Fruit fly (Drosophila melanogaster) whole organism, embryonic: ENCODE measurements around the gene sol.

ENCODE experiments used
- Asciz ChIP-seq: fragments of 200-800 bp; sonication (Bioruptor generic); optimal IDR thresholded peaks from 2 replicates; lab custom pipeline; 2017; ENCODE audit warnings: missing biosample characterization, mild to moderate bottlenecking, missing genetic modification characterization, missing genetic modification reagents
- BtbVII ChIP-seq: fragments of 200-800 bp; sonication (Bioruptor generic); optimal IDR thresholded peaks from 3 replicates; lab custom pipeline; 2017; ENCODE audit warnings: missing biosample characterization, mild to moderate bottlenecking, missing genetic modification characterization
- CG10209 ChIP-seq: fragments of 200-800 bp; sonication (Bioruptor generic); optimal IDR thresholded peaks from 3 replicates; lab custom pipeline; 2017; ENCODE audit warnings: missing biosample characterization, mild to moderate bottlenecking, missing genetic modification characterization, missing genetic modification reagents
- CG10959 ChIP-seq: fragments of 200-800 bp; sonication (Bioruptor generic); IDR thresholded peaks from 2 replicates; pipeline ENCODE4 v1.3.6; 2022; ENCODE audit warnings: missing biosample characterization, missing genetic modification characterization
- CG11504 ChIP-seq: fragments of 200-800 bp; sonication (Bioruptor generic); optimal IDR thresholded peaks from 3 replicates; lab custom pipeline; 2019; ENCODE audit warnings: missing biosample characterization, mild to moderate bottlenecking, missing genetic modification characterization, moderate library complexity
- CG11696 ChIP-seq: fragments of 200-800 bp; sonication (Bioruptor generic); IDR thresholded peaks from 2 replicates; pipeline ENCODE4 v1.3.6; 2022; ENCODE audit warnings: missing biosample characterization, missing genetic modification characterization
- CG12071 ChIP-seq: fragments of 200-800 bp; sonication (Bioruptor generic); optimal IDR thresholded peaks from 3 replicates; lab custom pipeline; 2018; ENCODE audit warnings: missing biosample characterization, mild to moderate bottlenecking, missing genetic modification characterization
- CG13123 ChIP-seq: fragments of 200-800 bp; sonication (Bioruptor generic); optimal IDR thresholded peaks from 2 replicates; lab custom pipeline; 2016; ENCODE audit warnings: missing biosample characterization, missing genetic modification characterization
- CG13287 ChIP-seq: fragments of 200-800 bp; sonication (Bioruptor generic); IDR thresholded peaks from 2 replicates; pipeline ENCODE4 v1.3.6; 2022; ENCODE audit warnings: missing biosample characterization, missing genetic modification characterization; ENCODE audit not compliant: partially characterized antibody
- CG13424 ChIP-seq: fragments of 200-800 bp; sonication (Bioruptor generic); optimal IDR thresholded peaks from 2 replicates; lab custom pipeline; 2019; ENCODE audit warnings: missing biosample characterization, mild to moderate bottlenecking, missing genetic modification characterization, moderate library complexity
- CG14667 ChIP-seq: fragments of 200-800 bp; sonication (Bioruptor generic); IDR thresholded peaks from 2 replicates; pipeline ENCODE4 v1.3.6; 2022; ENCODE audit warnings: missing biosample characterization, missing genetic modification characterization
- CG15696 ChIP-seq: fragments of 200-800 bp; sonication (Bioruptor generic); optimal IDR thresholded peaks from 2 replicates; lab custom pipeline; 2019; ENCODE audit warnings: missing biosample characterization, mild to moderate bottlenecking, missing genetic modification characterization, moderate library complexity
- CG17385 ChIP-seq: fragments of 200-800 bp; sonication (Bioruptor generic); optimal IDR thresholded peaks from 3 replicates; lab custom pipeline; 2018; ENCODE audit warnings: missing biosample characterization, mild to moderate bottlenecking, missing genetic modification characterization
- CG1792 ChIP-seq: fragments of 200-800 bp; sonication (Bioruptor generic); optimal IDR thresholded peaks from 2 replicates; lab custom pipeline; 2016; ENCODE audit warnings: missing biosample characterization, missing genetic modification characterization
- CG2712 ChIP-seq: fragments of 200-800 bp; optimal IDR thresholded peaks from 3 replicates; lab custom pipeline; 2019; ENCODE audit warnings: missing biosample characterization, mild to moderate bottlenecking, missing genetic modification characterization, moderate library complexity
- CG30020 ChIP-seq: fragments of 200-800 bp; optimal IDR thresholded peaks from 2 replicates; lab custom pipeline; 2019; ENCODE audit warnings: missing biosample characterization, mild to moderate bottlenecking, missing genetic modification characterization, moderate library complexity
- CG3065 ChIP-seq: fragments of 200-800 bp; sonication (Bioruptor generic); optimal IDR thresholded peaks from 2 replicates; lab custom pipeline; 2016; ENCODE audit warnings: missing biosample characterization, missing genetic modification characterization
- CG34224 ChIP-seq: fragments of 200-800 bp; sonication (Bioruptor generic); IDR thresholded peaks from 3 replicates; pipeline ENCODE4 v1.3.6; 2022; ENCODE audit warnings: missing biosample characterization, missing genetic modification characterization; ENCODE audit not compliant: partially characterized antibody
- CG3726 ChIP-seq: fragments of 200-800 bp; sonication (Bioruptor generic); IDR thresholded peaks from 3 replicates; pipeline ENCODE4, ENCODE4 v1.3.6; 2022; ENCODE audit warnings: missing biosample characterization, missing genetic modification characterization
- CG42726 ChIP-seq: fragments of 200-800 bp; sonication (Bioruptor generic); IDR thresholded peaks from 2 replicates; pipeline ENCODE4 v1.3.6; 2022; ENCODE audit warnings: missing biosample characterization, missing genetic modification characterization; ENCODE audit not compliant: partially characterized antibody
- CG4282 ChIP-seq: fragments of 200-800 bp; sonication (Bioruptor generic); optimal IDR thresholded peaks from 2 replicates; lab custom pipeline; 2016; ENCODE audit warnings: missing biosample characterization, missing genetic modification characterization
- CG4820 ChIP-seq: fragments of 200-800 bp; sonication (Bioruptor generic); optimal IDR thresholded peaks from 3 replicates; lab custom pipeline; 2016; ENCODE audit warnings: missing biosample characterization, missing genetic modification characterization
- CG6689 ChIP-seq: fragments of 200-800 bp; sonication (Bioruptor generic); IDR thresholded peaks from 2 replicates; pipeline ENCODE4 v1.3.6; 2022; ENCODE audit warnings: missing biosample characterization, missing genetic modification characterization
- CG7556 ChIP-seq: fragments of 200-800 bp; sonication (Bioruptor generic); optimal IDR thresholded peaks from 2 replicates; lab custom pipeline; 2017; ENCODE audit warnings: missing biosample characterization, mild to moderate bottlenecking, missing genetic modification characterization
- CG7839 ChIP-seq: fragments of 200-800 bp; sonication (Bioruptor generic); optimal IDR thresholded peaks from 3 replicates; lab custom pipeline; 2018; ENCODE audit warnings: missing biosample characterization, mild to moderate bottlenecking, missing genetic modification characterization, moderate library complexity
- CG8388 ChIP-seq: fragments of 200-800 bp; sonication (Bioruptor generic); optimal IDR thresholded peaks from 2 replicates; lab custom pipeline; 2019; ENCODE audit warnings: missing biosample characterization, mild to moderate bottlenecking, missing genetic modification characterization, moderate library complexity
- CG9876 ChIP-seq: fragments of 200-800 bp; sonication (Bioruptor generic); optimal IDR thresholded peaks from 2 replicates; lab custom pipeline; 2016; ENCODE audit warnings: missing biosample characterization, missing genetic modification characterization
- Camta ChIP-seq: fragments of 200-800 bp; sonication (Bioruptor generic); optimal IDR thresholded peaks from 2 replicates; lab custom pipeline; 2016; ENCODE audit warnings: missing biosample characterization, missing genetic modification characterization
- CrebB ChIP-seq: fragments of 200-800 bp; sonication (Bioruptor generic); optimal IDR thresholded peaks from 3 replicates; lab custom pipeline; 2018; ENCODE audit warnings: missing biosample characterization, mild to moderate bottlenecking, missing genetic modification characterization
- Dad ChIP-seq: fragments of 200-800 bp; sonication (Bioruptor generic); optimal IDR thresholded peaks from 3 replicates; lab custom pipeline; 2016; ENCODE audit warnings: missing biosample characterization, missing genetic modification characterization
- Dfd ChIP-seq, 2 experiments: fragments of >200 bp; optimal IDR thresholded peaks; 2 replicates each; lab custom pipeline; 2017; ENCODE audit warnings: missing biosample characterization in 2 of 2, missing genetic modification characterization in 2 of 2
- HHEX ChIP-seq: fragments of 200-800 bp; sonication (Bioruptor generic); optimal IDR thresholded peaks from 3 replicates; lab custom pipeline; 2017; ENCODE audit warnings: missing biosample characterization, mild to moderate bottlenecking, missing genetic modification characterization, missing genetic modification reagents
- Hmr ChIP-seq: fragments of 200-800 bp; sonication (Bioruptor generic); optimal IDR thresholded peaks from 3 replicates; lab custom pipeline; 2017; ENCODE audit warnings: mild to moderate bottlenecking, missing biosample characterization, missing genetic modification reagents, missing genetic modification characterization
- Hsf ChIP-seq: fragments of 200-800 bp; sonication (Bioruptor generic); optimal IDR thresholded peaks from 3 replicates; lab custom pipeline; 2016; ENCODE audit warnings: missing biosample characterization, missing genetic modification characterization
- Lim3 ChIP-seq: fragments of 200-800 bp; sonication (Bioruptor generic); IDR thresholded peaks from 2 replicates; pipeline ENCODE4 v1.3.6; 2022; ENCODE audit warnings: missing biosample characterization, missing genetic modification characterization
- Mrtf ChIP-seq: fragments of 200-800 bp; sonication (Bioruptor generic); IDR thresholded peaks from 3 replicates; pipeline ENCODE4 v1.3.6; 2022; ENCODE audit warnings: missing biosample characterization, missing genetic modification characterization
- Sox100B ChIP-seq: fragments of 200-800 bp; sonication (Bioruptor generic); optimal IDR thresholded peaks from 3 replicates; lab custom pipeline; 2018; ENCODE audit warnings: missing biosample characterization, mild to moderate bottlenecking, missing genetic modification characterization
- al ChIP-seq: fragments of 200-800 bp; sonication (Bioruptor generic); IDR thresholded peaks from 2 replicates; pipeline ENCODE4 v1.3.6; 2022; ENCODE audit warnings: missing biosample characterization, missing genetic modification characterization
- cg ChIP-seq: fragments of 200-800 bp; sonication (Bioruptor generic); optimal IDR thresholded peaks from 3 replicates; lab custom pipeline; 2019; ENCODE audit warnings: missing biosample characterization, mild to moderate bottlenecking, missing genetic modification characterization, moderate library complexity
- dysf ChIP-seq: fragments of 200-800 bp; sonication (Bioruptor generic); IDR thresholded peaks from 3 replicates; pipeline ENCODE4 v1.3.6; 2022; ENCODE audit warnings: missing biosample characterization, missing genetic modification characterization
- esg ChIP-seq: fragments of 200-800 bp; sonication (Bioruptor generic); conservative IDR thresholded peaks from 2 replicates; pipeline ENCODE4 v1.3.6; 2022; ENCODE audit warnings: missing biosample characterization, missing genetic modification characterization
- fd102C ChIP-seq: fragments of 200-800 bp; sonication (Bioruptor generic); optimal IDR thresholded peaks from 2 replicates; lab custom pipeline; 2018; ENCODE audit warnings: missing biosample characterization, mild to moderate bottlenecking, missing genetic modification characterization, moderate library complexity
- gsb ChIP-seq: fragments of 200-800 bp; sonication (Bioruptor generic); IDR thresholded peaks from 2 replicates; pipeline ENCODE4 v1.3.6; 2022; ENCODE audit warnings: missing biosample characterization, missing genetic modification characterization
- gt ChIP-seq: fragments of 200-800 bp; sonication (Bioruptor generic); IDR thresholded peaks from 2 replicates; pipeline ENCODE4 v1.3.6; 2022; ENCODE audit warnings: missing biosample characterization, missing genetic modification characterization
- pho ChIP-seq: fragments of 200-800 bp; sonication (Bioruptor generic); optimal IDR thresholded peaks from 2 replicates; lab custom pipeline; 2016; ENCODE audit warnings: missing biosample characterization, missing genetic modification characterization
- pita ChIP-seq: fragments of 200-800 bp; sonication (Bioruptor generic); optimal IDR thresholded peaks from 2 replicates; lab custom pipeline; 2017; ENCODE audit warnings: missing biosample characterization, mild to moderate bottlenecking, missing genetic modification characterization
- sd ChIP-seq: fragments of 200-800 bp; sonication (Bioruptor generic); optimal IDR thresholded peaks from 3 replicates; lab custom pipeline; 2018; ENCODE audit warnings: missing biosample characterization, mild to moderate bottlenecking, missing genetic modification characterization, moderate library complexity
- ssp ChIP-seq: fragments of 200-800 bp; sonication (Bioruptor generic); IDR thresholded peaks from 2 replicates; pipeline ENCODE4 v1.3.6; 2022; ENCODE audit warnings: missing biosample characterization, missing genetic modification characterization
- wor ChIP-seq: fragments of 200-800 bp; sonication (Bioruptor generic); IDR thresholded peaks from 2 replicates; pipeline ENCODE4 v1.3.6; 2022; ENCODE audit warnings: missing biosample characterization, missing genetic modification characterization
- zf30C ChIP-seq: fragments of 200-800 bp; sonication (Bioruptor generic); optimal IDR thresholded peaks from 3 replicates; lab custom pipeline; 2018; ENCODE audit warnings: missing biosample characterization, mild to moderate bottlenecking, missing genetic modification characterization

The sol gene

dm6 chrX:21349800-21350309 is at the start of gene sol, which contains the start of gene peng (continued):
- no peak for TF ChIP-seq CG14667 (GFP tag; lab: Robert Waterston, UW)
- peak; percentile 52; the same call in 1 of the 3 replicates for TF ChIP-seq Mrtf
- TF ChIP-seq CG10209 (GFP tag; lab: Kevin White, UChicago): peak; percentile 74
- TF ChIP-seq BtbVII (GFP tag; lab: Kevin White, UChicago): peak; percentile 47
- peak; percentile 53 for TF ChIP-seq CG13123
- TF ChIP-seq CG13287: 0 out of 2 replicates have a peak, but pooled peaks have one; percentile 12
- TF ChIP-seq CG7839 (tag; lab: Kevin White, UChicago): peak; percentile 76
- no peak for TF ChIP-seq CrebB (tag; lab: Kevin White, UChicago)
- peak; percentile 53 for TF ChIP-seq esg
- peak; percentile 65 for TF ChIP-seq CG2712 (tag; lab: Kevin White, UChicago)
- TF ChIP-seq ssp (GFP tag; lab: Robert Waterston, UW): peak; percentile 51; the same call in 1 of the 2 replicates
- peak; percentile 14 for TF ChIP-seq CG1792 (GFP tag; lab: Kevin White, UChicago)
- no peak for TF ChIP-seq Asciz
- TF ChIP-seq CG3726 (GFP tag; lab: Robert Waterston, UW): no peak
- no peak for TF ChIP-seq sd (tag; lab: Kevin White, UChicago)
- TF ChIP-seq Lim3 (GFP tag; lab: Robert Waterston, UW): no peak
- TF ChIP-seq CG7556 (GFP tag; lab: Kevin White, UChicago): peak; percentile 65
- TF ChIP-seq CG12071 (GFP tag; lab: Kevin White, UChicago): no peak
- TF ChIP-seq HHEX (GFP tag; lab: Kevin White, UChicago): peak; percentile 75
- peak; percentile 88 for TF ChIP-seq Hsf
- no peak for TF ChIP-seq CG11504
- no peak; the same call in 1 of the 2 replicates for TF ChIP-seq gt (GFP tag; lab: Robert Waterston, UW)
- peak; percentile 33 for TF ChIP-seq Dad (GFP tag; lab: Kevin White, UChicago)
- peak; percentile 71 for TF ChIP-seq Camta (GFP tag; lab: Kevin White, UChicago)
- peak; percentile 46; the same call in 1 of the 2 replicates for TF ChIP-seq al (GFP tag; lab: Robert Waterston, UW)
- TF ChIP-seq CG4820: peak; percentile 53
- TF ChIP-seq zf30C: no peak
- TF ChIP-seq cg: no peak
- no peak for TF ChIP-seq CG34224
- TF ChIP-seq gsb (GFP tag; lab: Robert Waterston, UW): no peak
- TF ChIP-seq CG6689 (GFP tag; lab: Robert Waterston, UW): peak; percentile 54
- TF ChIP-seq pho (GFP tag; lab: Kevin White, UChicago): peak; percentile 77
- peak; percentile 74 for TF ChIP-seq CG13424 (tag; lab: Kevin White, UChicago)
- no peak for TF ChIP-seq wor (GFP tag; lab: Robert Waterston, UW)
- peak; percentile 82 for TF ChIP-seq Hmr
- no peak for TF ChIP-seq pita (GFP tag; lab: Kevin White, UChicago)
- TF ChIP-seq CG8388 (GFP tag; lab: Kevin White, UChicago): peak; percentile 61
- TF ChIP-seq CG9876 (GFP tag; lab: Kevin White, UChicago): peak; percentile 45
- peak; percentile 7 for TF ChIP-seq CG3065
- TF ChIP-seq Dfd (GFP tag; optimal IDR thresholded peaks at IDR 0.05; lab: Kevin White, UChicago): no peak
- TF ChIP-seq CG11696 (GFP tag; lab: Robert Waterston, UW): no peak
- TF ChIP-seq Sox100B: no peak
- TF ChIP-seq CG42726 (GFP tag; lab: Robert Waterston, UW): no peak
- no peak for TF ChIP-seq fd102C (GFP tag; lab: Kevin White, UChicago)
- no peak for TF ChIP-seq CG10959
- TF ChIP-seq dysf (GFP tag; lab: Robert Waterston, UW): peak; percentile 56; the same call in 2 of the 3 replicates
- peak; percentile 60 for TF ChIP-seq CG15696 (tag; lab: Kevin White, UChicago)
- TF ChIP-seq CG30020: peak; percentile 56
- TF ChIP-seq CG17385 (GFP tag; lab: Kevin White, UChicago): peak; percentile 76
- TF ChIP-seq CG4282 (GFP tag; lab: Kevin White, UChicago): peak; percentile 34
